Fruit fly (Drosophila melanogaster): Measurements from ENCODE around the gene Arl2.

Gene Arl2

dm6 chr3R:8355579-8355978 lies 14.7 kb downstream of the Arl2 start (continued):
- TF ChIP-seq sens-2 (GFP tag; IDR thresholded peaks at IDR 0.05): peak; percentile 78; the same call in 1 of the 2 replicates
- peak; percentile 79 for TF ChIP-seq CG4617 (GFP tag; optimal IDR thresholded peaks at IDR 0.05; ENCODE audit: borderline replicate concordance)
- TF ChIP-seq E2f1 (GFP tag; IDR thresholded peaks at IDR 0.05): peak; percentile 93
- no peak for TF ChIP-seq cad (GFP tag; optimal IDR thresholded peaks at IDR 0.05)
- peak in 1 of 3 experiments; percentile 70 for TF ChIP-seq lola (GFP tag; optimal IDR thresholded peaks at IDR 0.05)
- TF ChIP-seq crol (GFP tag; IDR thresholded peaks at IDR 0.05): peak; percentile 58
- TF ChIP-seq kah (GFP tag; optimal IDR thresholded peaks at IDR 0.05): peak; percentile 44
- peak; percentile 97 for TF ChIP-seq Fer1 (GFP tag; optimal IDR thresholded peaks at IDR 0.05)
- peak; percentile 92 for TF ChIP-seq CG2712 (tag; optimal IDR thresholded peaks at IDR 0.05)
- peak; percentile 80 for TF ChIP-seq CG10462 (GFP tag; optimal IDR thresholded peaks at IDR 0.05)
- TF ChIP-seq schlank (tag; optimal IDR thresholded peaks at IDR 0.05): peak; percentile 95
- no peak for TF ChIP-seq Opbp (GFP tag; IDR thresholded peaks at IDR 0.05; ENCODE audit: partially characterized antibody)
- peak; percentile 95 for TF ChIP-seq stc (GFP tag; IDR thresholded peaks at IDR 0.05)
- peak; percentile 4 for TF ChIP-seq Dp (GFP tag; optimal IDR thresholded peaks at IDR 0.05)
- peak; percentile 95 for TF ChIP-seq ind (GFP tag; optimal IDR thresholded peaks at IDR 0.05)
- TF ChIP-seq CG3726 (GFP tag; IDR thresholded peaks at IDR 0.05): peak; percentile 88
- TF ChIP-seq Hsf (GFP tag; optimal IDR thresholded peaks at IDR 0.05): peak; percentile 96
- TF ChIP-seq CG30403 (GFP tag; optimal IDR thresholded peaks at IDR 0.05): peak; percentile 97
- peak; percentile 95 for TF ChIP-seq CG12155 (GFP tag; optimal IDR thresholded peaks at IDR 0.05)
- peak; percentile 94 for TF ChIP-seq jumu (GFP tag; optimal IDR thresholded peaks at IDR 0.05)
- TF ChIP-seq CG12942 (GFP tag; optimal IDR thresholded peaks at IDR 0.05): peak; percentile 91
- TF ChIP-seq CG7271 (tag; optimal IDR thresholded peaks at IDR 0.05): peak; percentile 37
- TF ChIP-seq CG8924 (tag; optimal IDR thresholded peaks at IDR 0.05): peak; percentile 91
- TF ChIP-seq CrebB (tag; optimal IDR thresholded peaks at IDR 0.05): peak; percentile 94
- no peak for TF ChIP-seq tll (GFP tag; optimal IDR thresholded peaks at IDR 0.05)
- TF ChIP-seq eyg (GFP tag; optimal IDR thresholded peaks at IDR 0.05): peak; percentile 96
- TF ChIP-seq CG17568 (GFP tag; optimal IDR thresholded peaks at IDR 0.05): peak; percentile 94
- TF ChIP-seq CG12104 (GFP tag; optimal IDR thresholded peaks at IDR 0.05): peak; percentile 94
- peak; percentile 95 for TF ChIP-seq az2 (GFP tag; optimal IDR thresholded peaks at IDR 0.05)
- peak; percentile 94 for TF ChIP-seq dmrt99B (tag; optimal IDR thresholded peaks at IDR 0.05)
- peak; percentile 67; the same call in 2 of the 3 replicates for TF ChIP-seq jigr1 (GFP tag; IDR thresholded peaks at IDR 0.05)
- peak; percentile 92 for TF ChIP-seq CG15514 (GFP tag; optimal IDR thresholded peaks at IDR 0.05)
- TF ChIP-seq corto (GFP tag; optimal IDR thresholded peaks at IDR 0.05): peak; percentile 66
- peak; percentile 73 for TF ChIP-seq onecut (GFP tag; IDR thresholded peaks at IDR 0.05)
- peak; percentile 97 for TF ChIP-seq Fer3 (tag; optimal IDR thresholded peaks at IDR 0.05)
- TF ChIP-seq al (GFP tag; IDR thresholded peaks at IDR 0.05): peak; percentile 97
- peak; percentile 70 for TF ChIP-seq ash1 (GFP tag; optimal IDR thresholded peaks at IDR 0.05)
- peak; percentile 85 for TF ChIP-seq dm (GFP tag; optimal IDR thresholded peaks at IDR 0.05)
- TF ChIP-seq CG8944 (GFP tag; optimal IDR thresholded peaks at IDR 0.05): peak; percentile 96
- no peak for TF ChIP-seq HLHmδ (GFP tag; optimal IDR thresholded peaks at IDR 0.05)
- TF ChIP-seq dpn (GFP tag; optimal IDR thresholded peaks at IDR 0.05): peak; percentile 97
- peak; percentile 90 for TF ChIP-seq Dip3 (GFP tag; optimal IDR thresholded peaks at IDR 0.05)
- TF ChIP-seq inv (GFP tag; IDR thresholded peaks at IDR 0.05; ENCODE audit: partially characterized antibody): no peak
- peak; percentile 92 for TF ChIP-seq CG4854 (GFP tag; optimal IDR thresholded peaks at IDR 0.05)
- TF ChIP-seq sd (tag; optimal IDR thresholded peaks at IDR 0.05): peak; percentile 90
- peak in 1 of 2 experiments; percentile 57 for TF ChIP-seq crp (GFP tag; optimal IDR thresholded peaks at IDR 0.05)
- TF ChIP-seq CG4820 (GFP tag; optimal IDR thresholded peaks at IDR 0.05): peak; percentile 87
- peak; percentile 87 for TF ChIP-seq ewg (GFP tag; optimal IDR thresholded peaks at IDR 0.05)
- no peak for TF ChIP-seq Tbp (GFP tag; optimal IDR thresholded peaks at IDR 0.05)
- TF ChIP-seq chif (GFP tag; optimal IDR thresholded peaks at IDR 0.05): peak; percentile 90 to 91

Measured in whole organism, embryonic.